Worm (Caenorhabditis elegans): ENCODE results near the gene F26F4.9.

DNA sequence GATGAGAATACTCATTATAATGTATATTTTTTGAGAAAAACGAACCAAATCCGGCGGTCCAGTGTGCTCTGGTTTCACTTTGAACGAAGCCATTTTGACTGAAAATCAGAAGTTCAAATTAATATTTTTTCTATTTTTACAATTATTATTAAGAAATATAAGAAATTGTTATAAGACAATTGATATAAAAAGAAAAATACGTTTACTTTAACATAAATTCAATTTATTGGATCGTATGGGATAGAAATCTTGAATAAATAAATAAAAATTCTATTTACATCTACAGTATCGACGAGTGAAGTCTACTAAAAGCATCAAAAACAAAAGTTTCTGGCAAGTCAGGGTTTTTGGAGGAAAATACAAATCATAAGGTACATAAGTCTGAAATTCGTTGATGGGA is 47.9 kb upstream of the F26F4.9 start, which contains the start of gene C27F2.4:
- TF ChIP-seq nhr-237 (tag; optimal IDR thresholded peaks at IDR 0.05) (no peak), flh-1 (GFP tag; optimal IDR thresholded peaks at IDR 0.05) (no peak), ztf-11 (tag; optimal IDR thresholded peaks at IDR 0.05) (no peak), snpc-4 (tag; optimal IDR thresholded peaks at IDR 0.05) (no peak)

All from whole organism, mixed stage, embryonic.